Fruit fly (Drosophila melanogaster) whole organism, prepupa: ENCODE data around the gene CG7987.

Source experiments
- Blimp-1 ChIP-seq: fragments of 200-800 bp; sonication (Bioruptor generic); optimal IDR thresholded peaks from 3 replicates; lab custom pipeline; 2017; ENCODE audit warnings: missing biosample characterization, missing genetic modification characterization, mild to moderate bottlenecking, moderate library complexity, missing genetic modification reagents
- CG10631 ChIP-seq: fragments of 200-800 bp; sonication (Bioruptor generic); optimal IDR thresholded peaks from 2 replicates; lab custom pipeline; 2016; ENCODE audit warnings: missing biosample characterization, missing genetic modification characterization
- CG10669 ChIP-seq: fragments of 200-800 bp; sonication (Bioruptor generic); optimal IDR thresholded peaks from 3 replicates; lab custom pipeline; 2018; ENCODE audit warnings: missing biosample characterization, mild to moderate bottlenecking, missing genetic modification characterization, moderate library complexity
- CG15336 ChIP-seq: fragments of 200-800 bp; sonication (Bioruptor generic); IDR thresholded peaks from 2 replicates; pipeline ENCODE4 v1.3.6; 2022; ENCODE audit warnings: missing biosample characterization, missing genetic modification characterization
- CG3032 ChIP-seq: fragments of 200-800 bp; optimal IDR thresholded peaks from 2 replicates; lab custom pipeline; 2019; ENCODE audit warnings: missing biosample characterization, mild to moderate bottlenecking, missing genetic modification characterization, moderate library complexity
- CG31627 ChIP-seq: fragments of 200-800 bp; sonication (Bioruptor generic); optimal IDR thresholded peaks from 3 replicates; lab custom pipeline; 2016; ENCODE audit warnings: missing biosample characterization, missing genetic modification characterization
- CG32006 ChIP-seq: fragments of 200-800 bp; sonication (Bioruptor generic); optimal IDR thresholded peaks from 3 replicates; lab custom pipeline; 2017; ENCODE audit warnings: missing biosample characterization, mild to moderate bottlenecking, missing genetic modification characterization
- CG34406 ChIP-seq: fragments of 200-800 bp; sonication (Bioruptor generic); optimal IDR thresholded peaks from 3 replicates; lab custom pipeline; 2016; ENCODE audit warnings: missing biosample characterization, missing genetic modification characterization
- CG3919 ChIP-seq: fragments of 200-800 bp; sonication (Bioruptor generic); optimal IDR thresholded peaks from 3 replicates; lab custom pipeline; 2016; ENCODE audit warnings: missing biosample characterization, missing genetic modification characterization
- CG6163 ChIP-seq: fragments of 200-800 bp; sonication (Bioruptor generic); IDR thresholded peaks from 3 replicates; pipeline ENCODE4 v1.3.6; 2022; ENCODE audit warnings: missing biosample characterization, missing genetic modification characterization
- CG6276 ChIP-seq: fragments of 200-800 bp; sonication (Bioruptor generic); optimal IDR thresholded peaks from 2 replicates; lab custom pipeline; 2017; ENCODE audit warnings: missing biosample characterization, mild to moderate bottlenecking, missing genetic modification characterization
- CG6792 ChIP-seq: fragments of 200-800 bp; sonication (Bioruptor generic); optimal IDR thresholded peaks from 3 replicates; lab custom pipeline; 2016; ENCODE audit warnings: missing biosample characterization, missing genetic modification characterization
- CG6808 ChIP-seq: fragments of 200-800 bp; sonication (Bioruptor generic); optimal IDR thresholded peaks from 3 replicates; lab custom pipeline; 2017; ENCODE audit warnings: missing biosample characterization, missing genetic modification characterization, mild to moderate bottlenecking, moderate library complexity, missing genetic modification reagents
- CG8119 ChIP-seq: fragments of 200-800 bp; sonication (Bioruptor generic); IDR thresholded peaks from 3 replicates; pipeline ENCODE4 v1.3.6; 2022; ENCODE audit warnings: missing biosample characterization, missing genetic modification characterization
- Eip78C ChIP-seq: fragments of 200-800 bp; sonication (Bioruptor generic); peaks from one replicate; lab custom pipeline; 2016; ENCODE audit warnings: missing biosample characterization, missing genetic modification characterization
- Ets21C ChIP-seq: fragments of 200-800 bp; sonication (Bioruptor generic); optimal IDR thresholded peaks from 3 replicates; lab custom pipeline; 2016; ENCODE audit warnings: missing biosample characterization, missing genetic modification characterization
- Gug ChIP-seq: fragments of 200-800 bp; sonication (Bioruptor generic); IDR thresholded peaks from 2 replicates; pipeline ENCODE4 v1.3.6; 2022; ENCODE audit warnings: missing biosample characterization, missing genetic modification characterization
- Hr38 ChIP-seq: sonication (Bioruptor generic); optimal IDR thresholded peaks from 2 replicates; lab custom pipeline; 2016; ENCODE audit warnings: missing biosample characterization, missing genetic modification characterization
- Hr4 ChIP-seq: fragments of 200-800 bp; sonication (Bioruptor generic); optimal IDR thresholded peaks from 3 replicates; lab custom pipeline; 2016; ENCODE audit warnings: missing biosample characterization, missing genetic modification characterization
- Lpt ChIP-seq: fragments of 200-800 bp; sonication (Bioruptor generic); optimal IDR thresholded peaks from 3 replicates; lab custom pipeline; 2016; ENCODE audit warnings: missing biosample characterization, missing genetic modification characterization
- Met ChIP-seq: fragments of 200-800 bp; sonication (Bioruptor generic); optimal IDR thresholded peaks from 3 replicates; lab custom pipeline; 2016; ENCODE audit warnings: missing biosample characterization, missing genetic modification characterization
- Sox102F ChIP-seq: fragments of 200-800 bp; sonication (Bioruptor generic); optimal IDR thresholded peaks from 2 replicates; lab custom pipeline; 2016; ENCODE audit warnings: missing biosample characterization, mild to moderate bottlenecking, missing genetic modification characterization
- Sox14 ChIP-seq: fragments of 200-800 bp; sonication (Bioruptor generic); optimal IDR thresholded peaks from 3 replicates; lab custom pipeline; 2016; ENCODE audit warnings: missing biosample characterization, missing genetic modification characterization
- Sox15 ChIP-seq: fragments of 200-800 bp; sonication (Bioruptor generic); optimal IDR thresholded peaks from 3 replicates; lab custom pipeline; 2016; ENCODE audit warnings: missing biosample characterization, missing genetic modification characterization
- achi ChIP-seq: fragments of 200-800 bp; sonication (Bioruptor generic); optimal IDR thresholded peaks from 3 replicates; lab custom pipeline; 2016; ENCODE audit warnings: missing biosample characterization, missing genetic modification characterization
- acj6 ChIP-seq: fragments of 200-800 bp; sonication (Bioruptor generic); optimal IDR thresholded peaks from 3 replicates; lab custom pipeline; 2016; ENCODE audit warnings: missing biosample characterization, missing genetic modification characterization
- dac ChIP-seq: fragments of 200-800 bp; sonication (Bioruptor generic); optimal IDR thresholded peaks from 2 replicates; lab custom pipeline; 2017; ENCODE audit warnings: missing biosample characterization, mild to moderate bottlenecking, missing genetic modification characterization
- esn ChIP-seq: fragments of 200-800 bp; sonication (Bioruptor generic); optimal IDR thresholded peaks from 2 replicates; lab custom pipeline; 2016; ENCODE audit warnings: missing biosample characterization, mild to moderate bottlenecking, missing genetic modification characterization, moderate library complexity
- fkh ChIP-seq: fragments of 200-800 bp; sonication (Bioruptor generic); optimal IDR thresholded peaks from 3 replicates; lab custom pipeline; 2017; ENCODE audit warnings: missing biosample characterization, mild to moderate bottlenecking, missing genetic modification characterization, moderate library complexity
- net ChIP-seq: fragments of 200-800 bp; sonication (Bioruptor generic); optimal IDR thresholded peaks from 3 replicates; lab custom pipeline; 2016; ENCODE audit warnings: missing biosample characterization, missing genetic modification characterization
- salr ChIP-seq, 2 experiments: fragments of 200-800 bp; sonication (Bioruptor generic); optimal IDR thresholded peaks; 3 replicates each; lab custom pipeline; 2016 to 2018; ENCODE audit warnings: missing biosample characterization in 2 of 2, missing genetic modification characterization in 2 of 2, mild to moderate bottlenecking in 1 of 2
- spab ChIP-seq: fragments of 200-800 bp; sonication (Bioruptor generic); optimal IDR thresholded peaks from 2 replicates; lab custom pipeline; 2017; ENCODE audit warnings: missing biosample characterization, mild to moderate bottlenecking, missing genetic modification characterization, missing genetic modification reagents
- ss ChIP-seq, 2 experiments: fragments of 200-800 bp; sonication (Bioruptor generic); optimal IDR thresholded peaks; 2 replicates in 1 of 2; 3 replicates in 1 of 2; lab custom pipeline; 2017 to 2018; ENCODE audit warnings: mild to moderate bottlenecking in 2 of 2, missing biosample characterization in 2 of 2, missing genetic modification characterization in 2 of 2, moderate library complexity in 1 of 2
- svp ChIP-seq: fragments of 200-800 bp; sonication (Bioruptor generic); peaks from one replicate; lab custom pipeline; 2016; ENCODE audit warnings: missing biosample characterization, missing genetic modification characterization
- vri ChIP-seq: fragments of 200-800 bp; sonication (Bioruptor generic); optimal IDR thresholded peaks from 3 replicates; lab custom pipeline; 2016; ENCODE audit warnings: missing biosample characterization, mild to moderate bottlenecking, missing genetic modification characterization

Gene CG7987

dm6 chr3R:14568501-14569137 lies 7.1 kb downstream of the CG7987 start, which contains the start of gene CG8066:
CG8066 (minus strand) TSS chr3R:14568847.
- peak; percentile 48 for TF ChIP-seq achi (GFP tag; lab: Kevin White, UChicago)
- peak; percentile 48; the same call in 2 of the 3 replicates for TF ChIP-seq CG8119
- TF ChIP-seq CG15336 (GFP tag; lab: Robert Waterston, UW), result peak; percentile 39; the same call in 1 of the 2 replicates
- TF ChIP-seq esn (GFP tag; lab: Kevin White, UChicago), result no peak
- TF ChIP-seq svp (GFP tag; lab: Kevin White, UChicago), result peak; percentile 72
- peak; percentile 1 for TF ChIP-seq acj6 (GFP tag; lab: Kevin White, UChicago)
- TF ChIP-seq net (GFP tag; lab: Kevin White, UChicago), result peak; percentile 11
- TF ChIP-seq fkh, result peak; percentile 93
- 0 out of 3 replicates have a peak, but pooled peaks have one; percentile 10 for TF ChIP-seq CG6163 (GFP tag; lab: Robert Waterston, UW)
- TF ChIP-seq CG34406 (GFP tag; lab: Kevin White, UChicago), result peak; percentile 9
- TF ChIP-seq Sox102F (GFP tag; lab: Kevin White, UChicago), result peak; percentile 12
- no peak for TF ChIP-seq CG3032 (tag; lab: Kevin White, UChicago)
- peak; percentile 22 for TF ChIP-seq vri
- no peak for TF ChIP-seq spab (GFP tag; lab: Kevin White, UChicago)
- TF ChIP-seq CG10631 (GFP tag; lab: Kevin White, UChicago), result peak; percentile 1
- no peak for TF ChIP-seq dac
- peak; percentile 71 for TF ChIP-seq Eip78C (GFP tag; lab: Kevin White, UChicago)
- TF ChIP-seq CG6808, result no peak
- peak in 1 of 2 experiments; percentile 7 for TF ChIP-seq ss (GFP tag; optimal IDR thresholded peaks at IDR 0.05; lab: Kevin White, UChicago)
- peak; percentile 9 for TF ChIP-seq CG3919 (GFP tag; lab: Kevin White, UChicago)
- TF ChIP-seq CG32006, result peak; percentile 21
- peak; percentile 20 for TF ChIP-seq Hr4 (GFP tag; lab: Kevin White, UChicago)

DNA sequence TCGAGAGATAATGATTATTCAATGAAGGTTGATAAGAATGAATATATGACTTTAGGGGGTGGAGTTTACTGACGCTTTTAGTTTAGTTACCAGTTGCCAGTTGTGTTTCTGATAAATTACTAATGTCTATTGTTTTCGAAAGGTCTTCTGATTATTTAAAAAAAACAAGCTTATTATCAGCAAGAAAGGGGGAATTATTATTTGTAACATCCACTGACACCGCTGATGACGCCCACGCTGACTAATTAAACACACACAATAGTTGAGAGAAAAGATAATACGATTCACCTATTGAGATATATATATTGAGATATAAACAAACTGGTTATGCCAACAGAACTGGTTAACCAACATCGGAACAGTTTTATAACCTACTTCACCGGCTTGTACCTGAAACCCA lies 7.9 kb downstream of the CG7987 start:
- no peak for TF ChIP-seq Met (GFP tag; lab: Kevin White, UChicago)
- TF ChIP-seq Gug (GFP tag; lab: Robert Waterston, UW), result no peak
- no peak for TF ChIP-seq CG6792 (GFP tag; lab: Kevin White, UChicago)

- TF ChIP-seq Sox14 (GFP tag; lab: Kevin White, UChicago) (no peak), vri (peak; percentile 3), Blimp-1 (GFP tag; lab: Kevin White, UChicago) (no peak), Eip78C (GFP tag; lab: Kevin White, UChicago) (peak; percentile 23)
Measured at dm6 chr3R:14567329-14567728, 8.4 kb downstream of the CG7987 start, which contains the start of gene CG31313. CG31313 (minus strand) TSS chr3R:14567429.

DNA sequence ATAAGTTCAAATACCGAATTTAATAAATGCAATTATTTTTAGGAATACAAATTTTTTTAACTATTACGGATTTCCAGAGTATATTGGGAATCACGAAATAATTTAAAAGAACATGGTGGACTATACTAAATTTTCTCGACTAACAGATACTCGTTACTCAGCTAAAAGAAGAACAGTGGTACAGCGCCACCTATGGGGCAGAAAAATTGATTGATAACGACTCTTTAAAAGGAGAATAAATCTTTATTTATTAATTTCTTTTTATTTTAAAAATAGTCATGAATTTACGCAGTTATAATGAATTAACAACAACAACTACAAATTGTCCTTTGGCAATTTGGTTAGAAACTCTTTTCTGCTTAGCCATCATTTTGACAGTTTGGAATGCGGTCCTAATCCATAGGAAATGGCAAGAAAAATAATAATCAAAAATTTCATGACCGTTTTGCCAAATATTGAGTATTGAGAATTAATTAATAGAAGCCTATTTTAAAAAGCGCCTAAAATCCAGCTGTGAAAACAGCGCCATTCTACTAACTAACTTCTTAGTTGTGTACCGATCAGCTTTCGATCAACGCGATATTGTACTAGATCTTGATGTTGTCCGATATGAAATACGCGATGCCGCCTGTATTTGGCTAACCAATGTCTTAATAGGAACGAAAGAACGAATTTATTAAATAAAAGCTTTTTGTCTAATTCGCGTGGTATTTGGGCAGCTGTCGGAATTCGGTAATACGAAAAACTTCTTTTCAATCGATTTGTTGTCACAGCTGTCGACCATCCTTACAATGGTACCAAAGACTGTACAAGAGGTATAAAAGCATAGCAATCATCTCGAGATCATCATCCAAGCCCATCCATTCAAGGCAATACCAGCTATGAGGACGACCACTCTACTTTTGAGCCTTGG lies 10.4 kb downstream of the CG7987 start, which contains the start of gene CG14852:
CG14852 (plus strand) TSS at position 863 of the 913 bp plus-strand sequence.
- TF ChIP-seq Met (GFP tag; lab: Kevin White, UChicago) (no peak), CG31627 (GFP tag; lab: Kevin White, UChicago) (no peak), Ets21C (GFP tag; lab: Kevin White, UChicago) (no peak), CG6163 (GFP tag; lab: Robert Waterston, UW) (no peak), Blimp-1 (GFP tag; lab: Kevin White, UChicago) (no peak), CG10631 (GFP tag; lab: Kevin White, UChicago) (no peak), Sox15 (GFP tag; lab: Kevin White, UChicago) (no peak), Lpt (GFP tag; lab: Kevin White, UChicago) (no peak), Hr38 (GFP tag; lab: Kevin White, UChicago) (no peak), salr (GFP tag; optimal IDR thresholded peaks at IDR 0.05; lab: Kevin White, UChicago) (no peak), CG10669 (GFP tag; lab: Kevin White, UChicago) (no peak), Hr4 (GFP tag; lab: Kevin White, UChicago) (no peak), CG6276 (GFP tag; lab: Kevin White, UChicago) (no peak)
